Worm (Caenorhabditis elegans): ENCODE measurements around the gene wrt-6.

ce11 chrX:3465785-3466184, 14.3 kb upstream of the wrt-6 start, which contains the start of the genes ZK377.15 and sax-3:
- TF ChIP-seq ama-1 (optimal IDR thresholded peaks at IDR 0.05) (no peak), ets-7 (tag; optimal IDR thresholded peaks at IDR 0.05) (no peak), F13C5.2 (tag; optimal IDR thresholded peaks at IDR 0.05) (no peak)
